Worm (Caenorhabditis elegans): ENCODE data around the gene rpb-9.

DNA sequence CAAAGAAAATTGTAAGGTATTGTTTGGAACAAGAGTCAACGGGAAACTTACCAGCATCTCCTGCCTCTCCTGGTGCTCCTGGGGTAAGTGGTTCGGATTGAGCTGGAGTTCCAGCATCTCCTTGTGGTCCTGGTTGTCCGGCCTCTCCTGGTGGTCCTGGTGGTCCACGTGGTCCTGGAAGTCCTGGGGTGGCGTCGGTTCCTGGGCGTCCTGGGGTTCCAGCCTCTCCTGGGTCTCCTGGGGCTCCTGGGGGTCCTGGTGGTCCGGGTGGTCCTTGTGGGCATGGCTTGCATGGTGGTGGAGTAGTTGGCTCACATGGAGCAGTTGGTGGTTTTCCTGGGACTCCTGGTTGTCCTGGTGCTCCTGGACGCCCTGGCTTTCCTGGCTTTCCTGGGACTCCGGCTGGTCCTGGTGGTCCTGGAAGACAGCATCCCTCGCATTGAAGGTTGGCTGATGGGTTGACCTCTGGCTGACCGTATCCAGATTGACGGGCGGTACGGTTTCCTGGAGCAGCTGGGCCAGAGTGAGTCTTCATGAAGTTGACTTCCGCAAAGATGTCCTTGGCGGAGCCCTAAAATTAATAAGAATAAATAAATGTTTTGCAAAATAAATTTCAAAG, 38.0 kb upstream of the rpb-9 start:
- TF ChIP-seq tab-1 (GFP tag; IDR thresholded peaks at IDR 0.05), result no peak
- TF ChIP-seq flt-1 (GFP tag; IDR thresholded peaks at IDR 0.05), result no peak
- TF ChIP-seq ref-1 (GFP tag; conservative IDR thresholded peaks at IDR 0.05), result no peak
- no peak for TF ChIP-seq med-1 (GFP tag; optimal IDR thresholded peaks at IDR 0.05; ENCODE audit: insufficient read depth)
- TF ChIP-seq cog-1 (tag; optimal IDR thresholded peaks at IDR 0.05), result no peak
- TF ChIP-seq ztf-29 (GFP tag; IDR thresholded peaks at IDR 0.05), result no peak
- no peak for TF ChIP-seq T22C8.4 (GFP tag; IDR thresholded peaks at IDR 0.05)
